Fruit fly (Drosophila melanogaster) S2 (cell line): ENCODE results near the gene fabp.

Source experiments
- CG8478 ChIP-seq: fragments of >200 bp; optimal IDR thresholded peaks from 2 replicates; lab custom pipeline; 2018
- CTCF ChIP-seq, 2 experiments: fragments of >200 bp; optimal IDR thresholded peaks; 2 replicates each; lab custom pipeline; 2018

DNA sequence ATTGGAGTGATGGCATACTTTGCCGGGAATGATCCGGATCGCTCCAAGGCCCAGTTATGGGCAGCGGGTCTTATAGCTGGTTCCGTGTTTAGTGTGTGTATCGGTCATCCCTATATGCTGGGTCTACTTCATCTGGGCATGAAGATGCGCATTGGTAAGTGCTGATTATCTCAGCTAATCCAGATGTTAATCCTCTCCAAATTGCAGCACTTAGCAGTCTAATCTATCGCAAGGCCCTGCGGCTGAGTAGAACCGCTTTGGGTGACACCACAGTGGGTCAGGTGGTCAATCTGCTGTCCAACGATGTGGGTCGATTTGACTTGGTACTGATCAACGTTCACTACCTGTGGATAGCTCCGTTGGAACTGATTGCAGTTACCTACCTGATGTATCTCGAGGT lies 4.6 kb upstream of the fabp start:
- no peak for TF ChIP-seq CTCF (optimal IDR thresholded peaks at IDR 0.05; lab: Kevin White, UChicago)
- TF ChIP-seq CG8478 (lab: Kevin White, UChicago): no peak
